Fruit fly (Drosophila melanogaster) whole organism, embryonic: ENCODE measurements around the gene CG5665.

Experiments
- CG34224 ChIP-seq: fragments of 200-800 bp; sonication (Bioruptor generic); IDR thresholded peaks from 3 replicates; pipeline ENCODE4 v1.3.6; 2022; ENCODE audit warnings: missing biosample characterization, missing genetic modification characterization; ENCODE audit not compliant: partially characterized antibody
- CG7987 ChIP-seq: fragments of 200-800 bp; sonication (Bioruptor generic); optimal IDR thresholded peaks from 2 replicates; lab custom pipeline; 2018; ENCODE audit warnings: missing biosample characterization, mild to moderate bottlenecking, missing genetic modification characterization, moderate library complexity
- CG8944 ChIP-seq: fragments of 200-800 bp; sonication (Bioruptor generic); optimal IDR thresholded peaks from 3 replicates; lab custom pipeline; 2016; ENCODE audit warnings: missing biosample characterization, missing genetic modification characterization
- Dref ChIP-seq: fragments of 200-800 bp; sonication (Bioruptor generic); IDR thresholded peaks from 2 replicates; pipeline ENCODE4 v1.3.6; 2022; ENCODE audit warnings: missing biosample characterization, missing genetic modification characterization
- kni ChIP-seq: fragments of 200-800 bp; sonication (Bioruptor generic); optimal IDR thresholded peaks from 3 replicates; lab custom pipeline; 2017; ENCODE audit warnings: mild to moderate bottlenecking, missing biosample characterization, missing genetic modification reagents, missing genetic modification characterization

DNA sequence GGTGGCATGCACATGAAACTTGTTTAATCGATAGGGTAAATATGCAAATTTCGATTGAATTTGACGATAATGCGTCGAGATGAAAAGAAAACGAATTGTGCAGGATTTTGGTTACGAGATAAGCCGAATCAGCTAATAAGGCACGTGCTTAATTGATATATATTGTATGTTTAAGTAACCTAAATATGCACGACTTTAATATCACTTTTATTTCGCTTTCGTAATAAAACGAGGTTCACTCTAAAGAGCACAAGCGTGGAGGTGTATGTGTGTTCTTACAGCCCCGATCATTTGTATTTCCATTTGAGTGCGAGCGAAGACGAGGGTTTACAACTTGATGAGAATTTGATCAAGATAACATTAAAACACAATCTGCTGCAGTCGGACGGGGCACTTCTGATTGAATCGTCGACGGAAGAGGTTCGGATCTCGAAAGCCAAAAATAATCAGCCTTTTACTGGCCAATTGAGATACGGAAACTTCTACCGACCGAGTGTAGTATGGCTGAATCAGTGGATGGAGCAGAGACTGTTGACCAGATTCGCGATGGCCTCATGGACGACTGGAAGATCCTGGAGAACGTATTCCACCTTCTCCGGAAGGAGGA lies 4.5 kb upstream of the CG5665 start:
- no peak for TF ChIP-seq Dref (GFP tag; lab: Robert Waterston, UW)
- TF ChIP-seq CG7987 (GFP tag; lab: Kevin White, UChicago), result no peak
- TF ChIP-seq kni (GFP tag; lab: Kevin White, UChicago), result no peak
- no peak for TF ChIP-seq CG8944 (GFP tag; lab: Kevin White, UChicago)
- TF ChIP-seq CG34224 (GFP tag; lab: Robert Waterston, UW), result no peak
